Fruit fly (Drosophila melanogaster): ENCODE results near the gene CG14913.

Gene CG14913

DNA sequence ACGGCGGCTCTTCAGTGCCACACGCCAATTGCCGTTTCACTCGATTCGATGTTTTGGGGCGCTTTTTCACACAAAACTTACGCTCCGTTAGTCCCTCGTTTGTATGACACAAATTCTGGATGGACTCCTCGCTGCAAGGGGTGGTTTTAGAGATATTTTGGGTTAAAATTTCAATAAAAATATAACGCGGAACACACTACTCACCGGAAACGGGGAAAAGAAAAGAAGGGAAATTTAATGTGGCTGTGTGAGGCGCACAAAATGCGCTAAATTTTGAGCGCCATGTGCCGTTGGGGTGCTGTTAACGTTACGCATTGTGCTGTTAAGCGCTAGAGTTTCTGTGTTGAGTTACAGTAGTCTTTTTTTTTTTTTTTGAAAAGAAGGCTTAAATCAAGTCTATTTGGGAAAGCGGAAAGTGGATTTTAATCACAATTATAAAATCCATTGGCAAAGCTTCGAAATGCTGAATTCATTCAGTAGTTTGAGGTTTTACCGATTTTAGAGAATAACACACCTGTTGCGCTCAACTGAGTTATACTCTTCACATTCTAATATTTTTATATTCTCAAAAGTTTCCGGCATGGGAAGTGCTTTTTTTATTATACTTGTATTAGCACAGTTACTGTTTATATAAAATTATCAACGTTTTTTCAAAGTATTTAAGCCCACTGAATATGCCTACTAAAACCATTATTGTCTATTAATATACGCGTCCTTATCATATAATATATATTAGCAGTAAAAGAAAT lies 12.7 kb upstream of the CG14913 start, which contains the start of gene RpL9 (continued):
- no peak for TF ChIP-seq Hr38 (GFP tag; optimal IDR thresholded peaks at IDR 0.05)
- TF ChIP-seq CG4318 (GFP tag; optimal IDR thresholded peaks at IDR 0.05), result no peak
- no peak for TF ChIP-seq Sox15 (GFP tag; optimal IDR thresholded peaks at IDR 0.05)
- peak; percentile 75 for TF ChIP-seq Sox102F (GFP tag; optimal IDR thresholded peaks at IDR 0.05)
- no peak for TF ChIP-seq dac (GFP tag; optimal IDR thresholded peaks at IDR 0.05)
- TF ChIP-seq CG34406 (GFP tag; optimal IDR thresholded peaks at IDR 0.05), result no peak
- TF ChIP-seq CG8632 (GFP tag; optimal IDR thresholded peaks at IDR 0.05), result peak; percentile 71
- TF ChIP-seq Sox14 (GFP tag; optimal IDR thresholded peaks at IDR 0.05), result no peak
- TF ChIP-seq fkh (GFP tag; optimal IDR thresholded peaks at IDR 0.05), result no peak
- TF ChIP-seq CG6792 (GFP tag; optimal IDR thresholded peaks at IDR 0.05), result peak; percentile 54
- peak; percentile 60 for TF ChIP-seq OdsH (GFP tag; optimal IDR thresholded peaks at IDR 0.05)
- TF ChIP-seq acj6 (GFP tag; optimal IDR thresholded peaks at IDR 0.05), result peak; percentile 59
- no peak for TF ChIP-seq Eip93F (GFP tag; optimal IDR thresholded peaks at IDR 0.05)
- no peak for TF ChIP-seq CG8119 (GFP tag; IDR thresholded peaks at IDR 0.05)
- no peak for TF ChIP-seq svp (GFP tag)
- TF ChIP-seq Lpt (GFP tag; optimal IDR thresholded peaks at IDR 0.05), result no peak
- TF ChIP-seq salr (GFP tag; optimal IDR thresholded peaks at IDR 0.05), result no peak
- TF ChIP-seq CG31627 (GFP tag; optimal IDR thresholded peaks at IDR 0.05), result peak; percentile 34
- TF ChIP-seq fd59A (GFP tag; optimal IDR thresholded peaks at IDR 0.05), result peak; percentile 39
- no peak for TF ChIP-seq pdm3 (GFP tag; optimal IDR thresholded peaks at IDR 0.05)
- TF ChIP-seq CG1621 (tag; optimal IDR thresholded peaks at IDR 0.05), result no peak
- no peak for TF ChIP-seq CG11902 (GFP tag; optimal IDR thresholded peaks at IDR 0.05)
- TF ChIP-seq Eip75B (GFP tag; optimal IDR thresholded peaks at IDR 0.05), result no peak
- peak; percentile 63 for TF ChIP-seq CG7368 (GFP tag; optimal IDR thresholded peaks at IDR 0.05)
- no peak for TF ChIP-seq CG10631 (GFP tag; optimal IDR thresholded peaks at IDR 0.05)
- no peak for TF ChIP-seq CG16779 (tag; optimal IDR thresholded peaks at IDR 0.05)
- TF ChIP-seq Ets96B (tag; optimal IDR thresholded peaks at IDR 0.05), result no peak
- TF ChIP-seq cyc (GFP tag; optimal IDR thresholded peaks at IDR 0.05), result peak; percentile 44
- peak; percentile 44 for TF ChIP-seq CG8319 (GFP tag; optimal IDR thresholded peaks at IDR 0.05)
- no peak for TF ChIP-seq Gug (GFP tag; IDR thresholded peaks at IDR 0.05)
- no peak for TF ChIP-seq Hr4 (GFP tag; optimal IDR thresholded peaks at IDR 0.05)
- no peak for TF ChIP-seq CG10669 (GFP tag; optimal IDR thresholded peaks at IDR 0.05)
- TF ChIP-seq Met (GFP tag; optimal IDR thresholded peaks at IDR 0.05), result peak; percentile 77
- peak; percentile 29 for TF ChIP-seq CG11762 (GFP tag; optimal IDR thresholded peaks at IDR 0.05; ENCODE audit: insufficient read depth)
- TF ChIP-seq CG6808 (GFP tag; optimal IDR thresholded peaks at IDR 0.05), result no peak
- TF ChIP-seq achi (GFP tag; optimal IDR thresholded peaks at IDR 0.05), result no peak
- peak; percentile 71 for TF ChIP-seq lz (GFP tag; optimal IDR thresholded peaks at IDR 0.05)

DNA sequence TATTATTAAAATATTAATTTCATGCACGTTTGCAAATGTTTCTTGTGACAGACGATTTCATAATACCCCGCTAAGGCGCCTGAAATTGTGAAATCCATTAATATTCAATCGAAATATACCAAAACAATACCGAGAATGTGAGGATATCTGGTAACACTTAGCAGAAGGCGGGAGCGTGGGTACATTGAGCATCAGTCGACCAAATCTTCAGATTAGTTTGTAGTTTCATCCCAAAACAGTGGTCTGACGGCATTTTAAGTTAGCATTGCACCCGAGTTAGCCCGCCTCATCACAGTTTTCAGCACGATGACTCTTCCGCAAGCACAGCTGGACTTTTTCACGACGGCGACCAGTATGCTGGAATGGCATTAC lies 12.1 kb upstream of the CG14913 start, which contains the start of gene Nup154:
Gene Nup154 (plus strand): TSS at position 147 of the 372 bp plus-strand sequence.
- TF ChIP-seq net (GFP tag; optimal IDR thresholded peaks at IDR 0.05), result no peak
- no peak for TF ChIP-seq acj6 (GFP tag; optimal IDR thresholded peaks at IDR 0.05)
- TF ChIP-seq CG6808 (GFP tag; optimal IDR thresholded peaks at IDR 0.05), result no peak
- TF ChIP-seq CG8632 (GFP tag; optimal IDR thresholded peaks at IDR 0.05), result no peak
- peak; percentile 23 for TF ChIP-seq CG6854 (GFP tag; optimal IDR thresholded peaks at IDR 0.05)

DNA sequence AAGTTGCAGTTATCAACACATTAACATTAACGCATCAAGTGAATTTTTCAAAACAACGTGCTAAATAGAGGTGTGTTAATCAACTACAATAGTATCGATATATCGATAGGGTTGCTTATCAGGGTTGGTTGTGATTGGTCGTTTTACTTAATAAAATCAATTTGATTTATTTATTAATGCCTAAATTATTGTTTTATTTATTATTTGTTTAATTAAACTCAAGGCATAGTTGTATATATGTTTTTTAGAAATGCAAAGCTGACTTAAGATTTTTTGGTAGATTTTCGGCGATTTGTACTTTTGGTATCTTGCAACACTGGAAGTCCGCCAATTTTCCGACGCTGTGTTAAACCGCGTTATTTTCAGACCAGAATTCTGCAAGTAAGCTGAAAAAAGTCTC lies 5.8 kb upstream of the CG14913 start, which contains the start of the genes Art8 and dUTPase:
Gene Art8 (minus strand): TSS at position 88 of the 400 bp plus-strand sequence.
Gene dUTPase (plus strand): TSS at position 314 of the 400 bp plus-strand sequence.
- peak; percentile 40 for TF ChIP-seq CG34406 (GFP tag; optimal IDR thresholded peaks at IDR 0.05)
- peak; percentile 65 for TF ChIP-seq OdsH (GFP tag; optimal IDR thresholded peaks at IDR 0.05)
- peak; percentile 19 for TF ChIP-seq CG8319 (GFP tag; optimal IDR thresholded peaks at IDR 0.05)
- TF ChIP-seq Hr38 (GFP tag; optimal IDR thresholded peaks at IDR 0.05), result no peak
- TF ChIP-seq Hr39 (GFP tag; optimal IDR thresholded peaks at IDR 0.05), result no peak
- TF ChIP-seq CG11294 (GFP tag; IDR thresholded peaks at IDR 0.05), result no peak; the same call in 1 of the 2 replicates
- TF ChIP-seq CG6163 (GFP tag; IDR thresholded peaks at IDR 0.05), result 0 out of 3 replicates have a peak, but pooled peaks have one; percentile 19
- TF ChIP-seq CG4318 (GFP tag; optimal IDR thresholded peaks at IDR 0.05), result no peak
- peak; percentile 35 for TF ChIP-seq Sox15 (GFP tag; optimal IDR thresholded peaks at IDR 0.05)
- TF ChIP-seq CG1621 (tag; optimal IDR thresholded peaks at IDR 0.05), result peak; percentile 13
- TF ChIP-seq Blimp-1 (GFP tag; optimal IDR thresholded peaks at IDR 0.05), result no peak
- TF ChIP-seq Sox102F (GFP tag; optimal IDR thresholded peaks at IDR 0.05), result no peak
- no peak for TF ChIP-seq Eip75B (GFP tag; optimal IDR thresholded peaks at IDR 0.05)
- TF ChIP-seq esn (GFP tag; optimal IDR thresholded peaks at IDR 0.05), result peak; percentile 73
- peak; percentile 60 for TF ChIP-seq achi (GFP tag; optimal IDR thresholded peaks at IDR 0.05)
- TF ChIP-seq CG32006 (GFP tag; optimal IDR thresholded peaks at IDR 0.05), result no peak
- no peak for TF ChIP-seq fkh (GFP tag; optimal IDR thresholded peaks at IDR 0.05)
- TF ChIP-seq CG6808 (GFP tag; optimal IDR thresholded peaks at IDR 0.05), result no peak
- no peak for TF ChIP-seq CG6854 (GFP tag; optimal IDR thresholded peaks at IDR 0.05)
- peak; percentile 38 for TF ChIP-seq CG10669 (GFP tag; optimal IDR thresholded peaks at IDR 0.05)
- no peak for TF ChIP-seq Smox (GFP tag; optimal IDR thresholded peaks at IDR 0.05)
- peak; percentile 63 for TF ChIP-seq CG3032 (tag; optimal IDR thresholded peaks at IDR 0.05)

Measured in whole organism, prepupa.